Worm (Caenorhabditis elegans) whole organism, late embryonic: Measurements from ENCODE around the gene tlk-1.

Source experiments
- C38D4.7 ChIP-seq: fragments of 200-800 bp; sonication (Bioruptor generic); optimal IDR thresholded peaks from 2 replicates; lab custom pipeline; 2018; ENCODE audit warnings: mild to moderate bottlenecking, missing genetic modification characterization, moderate library complexity, missing compliant biosample characterization
- K09A11.1 ChIP-seq: sonication (generic microtip); optimal IDR thresholded peaks from 2 replicates; lab custom pipeline; 2017; ENCODE audit warnings: antibody characterized with exemption, mild to moderate bottlenecking, missing genetic modification characterization, missing compliant biosample characterization; ENCODE audit not compliant: insufficient read depth
- Y22D7AL.16 ChIP-seq: sonication (generic microtip); optimal IDR thresholded peaks from 2 replicates; lab custom pipeline; 2016; ENCODE audit warnings: missing genetic modification characterization, missing compliant biosample characterization
- ahr-1 ChIP-seq: sonication (generic microtip); optimal IDR thresholded peaks from 2 replicates; lab custom pipeline; 2016; ENCODE audit warnings: missing genetic modification characterization, missing compliant biosample characterization
- ama-1 ChIP-seq: fragments of 150-350 bp; optimal IDR thresholded peaks from 2 replicates; lab custom pipeline; 2014
- ceh-22 ChIP-seq: sonication (generic microtip); optimal IDR thresholded peaks from 2 replicates; lab custom pipeline; 2017; ENCODE audit warnings: missing biosample characterization, missing genetic modification characterization
- ceh-24 ChIP-seq: sonication (generic microtip); optimal IDR thresholded peaks from 2 replicates; lab custom pipeline; 2016; ENCODE audit warnings: mild to moderate bottlenecking, missing genetic modification characterization, missing compliant biosample characterization
- ceh-31 ChIP-seq: sonication (generic microtip); optimal IDR thresholded peaks from 2 replicates; lab custom pipeline; 2016; ENCODE audit warnings: missing genetic modification characterization, missing compliant biosample characterization
- ceh-6 ChIP-seq: fragments of 200-800 bp; sonication (Bioruptor generic); optimal IDR thresholded peaks from 2 replicates; lab custom pipeline; 2018; ENCODE audit warnings: mild to moderate bottlenecking, missing genetic modification characterization, missing compliant biosample characterization
- ceh-9 ChIP-seq: sonication (generic microtip); optimal IDR thresholded peaks from 2 replicates; lab custom pipeline; 2016; ENCODE audit warnings: mild to moderate bottlenecking, missing genetic modification characterization, inconsistent platforms, missing compliant biosample characterization
- che-1 ChIP-seq: sonication (generic microtip); optimal IDR thresholded peaks from 2 replicates; lab custom pipeline; 2016; ENCODE audit warnings: mild to moderate bottlenecking, missing genetic modification characterization, missing compliant biosample characterization
- dve-1 ChIP-seq: sonication (generic microtip); optimal IDR thresholded peaks from 2 replicates; lab custom pipeline; 2017; ENCODE audit warnings: antibody characterized with exemption, mild to moderate bottlenecking, missing genetic modification characterization, missing compliant biosample characterization
- elt-4 ChIP-seq: sonication (generic microtip); optimal IDR thresholded peaks from 2 replicates; lab custom pipeline; 2016; ENCODE audit warnings: missing genetic modification characterization, missing compliant biosample characterization
- eyg-1 ChIP-seq: sonication (generic microtip); optimal IDR thresholded peaks from 2 replicates; lab custom pipeline; 2016; ENCODE audit warnings: missing genotype, missing genetic modification characterization, missing compliant biosample characterization
- gmeb-2 ChIP-seq: sonication (generic microtip); optimal IDR thresholded peaks from 2 replicates; lab custom pipeline; 2016; ENCODE audit warnings: missing genetic modification characterization, inconsistent platforms, missing compliant biosample characterization
- hlh-30 ChIP-seq: sonication (generic microtip); optimal IDR thresholded peaks from 2 replicates; lab custom pipeline; 2017; ENCODE audit warnings: antibody characterized with exemption, missing genetic modification characterization, missing compliant biosample characterization; ENCODE audit not compliant: insufficient read depth
- madf-2 ChIP-seq: sonication (generic microtip); optimal IDR thresholded peaks from 2 replicates; lab custom pipeline; 2017; ENCODE audit warnings: missing genetic modification characterization, missing compliant biosample characterization
- nfya-1 ChIP-seq: sonication (generic microtip); optimal IDR thresholded peaks from 2 replicates; lab custom pipeline; 2017; ENCODE audit warnings: missing genetic modification characterization, mild to moderate bottlenecking, missing compliant biosample characterization, antibody characterized with exemption, moderate library complexity
- nhr-11 ChIP-seq: fragments of 150-350 bp; optimal IDR thresholded peaks from 2 replicates; lab custom pipeline; 2014; ENCODE audit warnings: missing biosample characterization, missing genetic modification characterization
- pat-9 ChIP-seq: fragments of 200-800 bp; sonication (Bioruptor generic); optimal IDR thresholded peaks from 2 replicates; lab custom pipeline; 2018; ENCODE audit warnings: mild to moderate bottlenecking, missing genetic modification characterization, moderate library complexity, missing compliant biosample characterization
- pax-1 ChIP-seq: fragments of 150-350 bp; optimal IDR thresholded peaks from 2 replicates; lab custom pipeline; 2014; ENCODE audit warnings: missing biosample characterization, missing genetic modification characterization
- tbx-7 ChIP-seq: sonication (generic microtip); optimal IDR thresholded peaks from 2 replicates; lab custom pipeline; 2016; ENCODE audit warnings: missing genotype, missing genetic modification characterization, missing compliant biosample characterization
- unc-42 ChIP-seq: sonication (generic microtip); optimal IDR thresholded peaks from 2 replicates; lab custom pipeline; 2016; ENCODE audit warnings: missing genotype, missing genetic modification characterization, missing compliant biosample characterization
- unc-86 ChIP-seq: sonication (generic microtip); optimal IDR thresholded peaks from 2 replicates; lab custom pipeline; 2016; ENCODE audit warnings: missing genetic modification characterization, missing compliant biosample characterization
- zip-5 ChIP-seq: sonication (generic microtip); optimal IDR thresholded peaks from 2 replicates; lab custom pipeline; 2016; ENCODE audit warnings: missing genetic modification characterization, missing compliant biosample characterization

Gene tlk-1

ce11 chrIII:9757414-9757813 is 57.7 kb downstream of the tlk-1 start, which contains the start of gene vps-53:
TSS of gene vps-53 (minus strand) at chrIII:9757514.
- no peak for TF ChIP-seq tbx-7
- no peak for TF ChIP-seq eyg-1
- no peak for TF ChIP-seq K09A11.1 (tag; lab: Kevin White, UChicago)
- no peak for TF ChIP-seq madf-2 (tag; lab: Kevin White, UChicago)
- TF ChIP-seq zip-5 (tag; lab: Kevin White, UChicago), result no peak
- TF ChIP-seq elt-4 (tag; lab: Kevin White, UChicago), result no peak
- no peak for TF ChIP-seq Y22D7AL.16
- no peak for TF ChIP-seq unc-86 (tag; lab: Kevin White, UChicago)
- no peak for TF ChIP-seq ama-1 (lab: Kevin White, UChicago)
- no peak for TF ChIP-seq dve-1 (tag; lab: Kevin White, UChicago)
- no peak for TF ChIP-seq ahr-1 (tag; lab: Kevin White, UChicago)
- no peak for TF ChIP-seq ceh-22 (tag; lab: Kevin White, UChicago)
- TF ChIP-seq ceh-6, result no peak
- TF ChIP-seq pat-9, result no peak
- TF ChIP-seq C38D4.7 (GFP tag; lab: Kevin White, UChicago), result no peak
- TF ChIP-seq unc-42 (tag; lab: Kevin White, UChicago), result no peak

ce11 chrIII:9758848-9759247 is 59.2 kb downstream of the tlk-1 start, which contains the start of gene rmd-1:
TSS of gene rmd-1 (plus strand) at chrIII:9759094.
- TF ChIP-seq ceh-9, result no peak
- no peak for TF ChIP-seq che-1 (tag; lab: Kevin White, UChicago)
- no peak for TF ChIP-seq gmeb-2 (tag; lab: Kevin White, UChicago)
- no peak for TF ChIP-seq ceh-31
- no peak for TF ChIP-seq elt-4 (tag; lab: Kevin White, UChicago)
- TF ChIP-seq nfya-1, result no peak
- no peak for TF ChIP-seq nhr-11 (tag; lab: Kevin White, UChicago)
- TF ChIP-seq tbx-7, result no peak
- TF ChIP-seq pax-1 (tag; lab: Kevin White, UChicago), result no peak
- no peak for TF ChIP-seq ceh-22 (tag; lab: Kevin White, UChicago)
- no peak for TF ChIP-seq hlh-30 (tag; lab: Kevin White, UChicago)
- no peak for TF ChIP-seq ceh-24 (tag; lab: Kevin White, UChicago)
- no peak for TF ChIP-seq ceh-6
